Worm (Caenorhabditis elegans) whole organism, late embryonic: ENCODE results near the gene R03E9.2.

Experiments used
- C08G9.2 ChIP-seq: sonication (generic microtip); optimal IDR thresholded peaks from 2 replicates; lab custom pipeline; 2016; ENCODE audit warnings: mild to moderate bottlenecking, missing genetic modification characterization, moderate library complexity, missing compliant biosample characterization
- C38D4.7 ChIP-seq: fragments of 200-800 bp; sonication (Bioruptor generic); optimal IDR thresholded peaks from 2 replicates; lab custom pipeline; 2018; ENCODE audit warnings: mild to moderate bottlenecking, missing genetic modification characterization, moderate library complexity, missing compliant biosample characterization
- F13H6.1 ChIP-seq: sonication (generic microtip); optimal IDR thresholded peaks from 2 replicates; lab custom pipeline; 2016; ENCODE audit warnings: missing genetic modification characterization, missing compliant biosample characterization
- K09A11.1 ChIP-seq: sonication (generic microtip); optimal IDR thresholded peaks from 2 replicates; lab custom pipeline; 2017; ENCODE audit warnings: antibody characterized with exemption, mild to moderate bottlenecking, missing genetic modification characterization, missing compliant biosample characterization; ENCODE audit not compliant: insufficient read depth
- T23F11.4 ChIP-seq: fragments of 200-800 bp; sonication (Bioruptor generic); optimal IDR thresholded peaks from 2 replicates; lab custom pipeline; 2018; ENCODE audit warnings: mild to moderate bottlenecking, missing genetic modification characterization, missing compliant biosample characterization
- Y22D7AL.16 ChIP-seq: sonication (generic microtip); optimal IDR thresholded peaks from 2 replicates; lab custom pipeline; 2016; ENCODE audit warnings: missing genetic modification characterization, missing compliant biosample characterization
- ahr-1 ChIP-seq: sonication (generic microtip); optimal IDR thresholded peaks from 2 replicates; lab custom pipeline; 2016; ENCODE audit warnings: missing genetic modification characterization, missing compliant biosample characterization
- ceh-14 ChIP-seq: sonication (generic microtip); optimal IDR thresholded peaks from 2 replicates; lab custom pipeline; 2016; ENCODE audit warnings: missing genotype, missing genetic modification characterization, missing compliant biosample characterization
- ceh-18 ChIP-seq: sonication (generic microtip); optimal IDR thresholded peaks from 2 replicates; lab custom pipeline; 2016; ENCODE audit warnings: missing genetic modification characterization, missing compliant biosample characterization
- ceh-19 ChIP-seq: fragments of 200-800 bp; sonication (Bioruptor generic); optimal IDR thresholded peaks from 2 replicates; lab custom pipeline; 2018; ENCODE audit warnings: mild to moderate bottlenecking, missing genetic modification characterization, missing compliant biosample characterization
- ceh-2 ChIP-seq: sonication (generic microtip); optimal IDR thresholded peaks from 2 replicates; lab custom pipeline; 2016; ENCODE audit warnings: missing genotype, missing genetic modification characterization, missing compliant biosample characterization
- ceh-22 ChIP-seq: sonication (generic microtip); optimal IDR thresholded peaks from 2 replicates; lab custom pipeline; 2017; ENCODE audit warnings: missing biosample characterization, missing genetic modification characterization
- ceh-24 ChIP-seq: sonication (generic microtip); optimal IDR thresholded peaks from 2 replicates; lab custom pipeline; 2016; ENCODE audit warnings: mild to moderate bottlenecking, missing genetic modification characterization, missing compliant biosample characterization
- ceh-31 ChIP-seq: sonication (generic microtip); optimal IDR thresholded peaks from 2 replicates; lab custom pipeline; 2016; ENCODE audit warnings: missing genetic modification characterization, missing compliant biosample characterization
- ceh-48 ChIP-seq: sonication (generic microtip); optimal IDR thresholded peaks from 2 replicates; lab custom pipeline; 2016; ENCODE audit warnings: missing genetic modification characterization, inconsistent platforms, missing compliant biosample characterization
- ceh-9 ChIP-seq: sonication (generic microtip); optimal IDR thresholded peaks from 2 replicates; lab custom pipeline; 2016; ENCODE audit warnings: mild to moderate bottlenecking, missing genetic modification characterization, inconsistent platforms, missing compliant biosample characterization
- dve-1 ChIP-seq: sonication (generic microtip); optimal IDR thresholded peaks from 2 replicates; lab custom pipeline; 2017; ENCODE audit warnings: antibody characterized with exemption, mild to moderate bottlenecking, missing genetic modification characterization, missing compliant biosample characterization
- elt-2 ChIP-seq: sonication (generic microtip); optimal IDR thresholded peaks from 2 replicates; lab custom pipeline; 2016; ENCODE audit warnings: missing genetic modification reagents, missing genetic modification characterization, missing compliant biosample characterization
- eyg-1 ChIP-seq: sonication (generic microtip); optimal IDR thresholded peaks from 2 replicates; lab custom pipeline; 2016; ENCODE audit warnings: missing genotype, missing genetic modification characterization, missing compliant biosample characterization
- fax-1 ChIP-seq: sonication (generic microtip); optimal IDR thresholded peaks from 2 replicates; lab custom pipeline; 2016; ENCODE audit warnings: missing genotype, missing genetic modification characterization, missing compliant biosample characterization
- fkh-6 ChIP-seq: sonication (generic microtip); optimal IDR thresholded peaks from 2 replicates; lab custom pipeline; 2016; ENCODE audit warnings: missing genetic modification characterization, missing compliant biosample characterization
- gmeb-2 ChIP-seq: sonication (generic microtip); optimal IDR thresholded peaks from 2 replicates; lab custom pipeline; 2016; ENCODE audit warnings: missing genetic modification characterization, inconsistent platforms, missing compliant biosample characterization
- hlh-13 ChIP-seq: fragments of 200-800 bp; sonication (Bioruptor generic); optimal IDR thresholded peaks from 2 replicates; lab custom pipeline; 2018; ENCODE audit warnings: mild to moderate bottlenecking, missing genetic modification characterization, missing compliant biosample characterization
- hlh-30 ChIP-seq: sonication (generic microtip); optimal IDR thresholded peaks from 2 replicates; lab custom pipeline; 2017; ENCODE audit warnings: antibody characterized with exemption, missing genetic modification characterization, missing compliant biosample characterization; ENCODE audit not compliant: insufficient read depth
- hlh-8 ChIP-seq: sonication (generic microtip); optimal IDR thresholded peaks from 2 replicates; lab custom pipeline; 2016; ENCODE audit warnings: missing genotype, missing genetic modification characterization, missing compliant biosample characterization
- lin-11 ChIP-seq: fragments of 200-800 bp; sonication (Bioruptor generic); optimal IDR thresholded peaks from 2 replicates; lab custom pipeline; 2018; ENCODE audit warnings: mild to moderate bottlenecking, missing genetic modification characterization, missing compliant biosample characterization
- madf-2 ChIP-seq: sonication (generic microtip); optimal IDR thresholded peaks from 2 replicates; lab custom pipeline; 2017; ENCODE audit warnings: missing genetic modification characterization, missing compliant biosample characterization
- nfya-1 ChIP-seq: sonication (generic microtip); optimal IDR thresholded peaks from 2 replicates; lab custom pipeline; 2017; ENCODE audit warnings: missing genetic modification characterization, mild to moderate bottlenecking, missing compliant biosample characterization, antibody characterized with exemption, moderate library complexity
- nhr-11 ChIP-seq: fragments of 150-350 bp; optimal IDR thresholded peaks from 2 replicates; lab custom pipeline; 2014; ENCODE audit warnings: missing biosample characterization, missing genetic modification characterization
- npax-4 ChIP-seq: sonication (generic microtip); optimal IDR thresholded peaks from 2 replicates; lab custom pipeline; 2016; ENCODE audit warnings: missing genetic modification characterization, missing compliant biosample characterization
- odd-2 ChIP-seq: sonication (generic microtip); optimal IDR thresholded peaks from 2 replicates; lab custom pipeline; 2017; ENCODE audit warnings: antibody characterized with exemption, mild to moderate bottlenecking, missing genetic modification characterization, missing compliant biosample characterization
- pag-3 ChIP-seq: sonication (generic microtip); optimal IDR thresholded peaks from 2 replicates; lab custom pipeline; 2016; ENCODE audit warnings: missing compliant biosample characterization, missing genetic modification characterization, borderline replicate concordance
- pat-9 ChIP-seq: fragments of 200-800 bp; sonication (Bioruptor generic); optimal IDR thresholded peaks from 2 replicates; lab custom pipeline; 2018; ENCODE audit warnings: mild to moderate bottlenecking, missing genetic modification characterization, moderate library complexity, missing compliant biosample characterization
- pax-1 ChIP-seq: fragments of 150-350 bp; optimal IDR thresholded peaks from 2 replicates; lab custom pipeline; 2014; ENCODE audit warnings: missing biosample characterization, missing genetic modification characterization
- pha-2 ChIP-seq: sonication (generic microtip); optimal IDR thresholded peaks from 2 replicates; lab custom pipeline; 2017; ENCODE audit warnings: mild to moderate bottlenecking, missing genetic modification characterization, missing compliant biosample characterization
- rnt-1 ChIP-seq: sonication (generic microtip); optimal IDR thresholded peaks from 2 replicates; lab custom pipeline; 2016; ENCODE audit warnings: missing genetic modification characterization, missing compliant biosample characterization
- sdc-2 ChIP-seq: sonication (generic microtip); optimal IDR thresholded peaks from 2 replicates; lab custom pipeline; 2016; ENCODE audit warnings: missing genotype, missing genetic modification characterization, missing compliant biosample characterization
- sox-2 ChIP-seq: fragments of 200-800 bp; sonication (Bioruptor generic); IDR thresholded peaks from 2 replicates; pipeline ENCODE4 v1.3.6; 2022; ENCODE audit warnings: missing genetic modification reagents, missing genetic modification characterization, missing compliant biosample characterization
- sox-4 ChIP-seq: sonication (generic microtip); optimal IDR thresholded peaks from 2 replicates; lab custom pipeline; 2017; ENCODE audit warnings: mild to moderate bottlenecking, missing genetic modification characterization, inconsistent platforms, missing compliant biosample characterization
- tbx-2 ChIP-seq: sonication (generic microtip); optimal IDR thresholded peaks from 2 replicates; lab custom pipeline; 2016; ENCODE audit warnings: missing genetic modification characterization, missing compliant biosample characterization
- unc-3 ChIP-seq, 2 experiments: fragments of 200-800 bp in 1 of 2; sonication (Bioruptor generic) in 1 of 2; sonication (generic microtip) in 1 of 2; conservative IDR thresholded peaks in 1 of 2; optimal IDR thresholded peaks in 1 of 2; 2 replicates each; pipeline versions ENCODE4 v1.3.6 to Lab custom; 2016 to 2022; ENCODE audit warnings: missing compliant biosample characterization in 2 of 2, missing genetic modification characterization in 2 of 2, missing genetic modification reagents in 1 of 2
- unc-42 ChIP-seq: sonication (generic microtip); optimal IDR thresholded peaks from 2 replicates; lab custom pipeline; 2016; ENCODE audit warnings: missing genotype, missing genetic modification characterization, missing compliant biosample characterization
- unc-55 ChIP-seq: sonication (generic microtip); optimal IDR thresholded peaks from 2 replicates; lab custom pipeline; 2017; ENCODE audit warnings: missing biosample characterization, missing genetic modification reagents, missing genetic modification characterization
- ztf-16 ChIP-seq: sonication (generic microtip); optimal IDR thresholded peaks from 2 replicates; lab custom pipeline; 2017; ENCODE audit warnings: missing genetic modification characterization, missing compliant biosample characterization

R03E9.2 gene

DNA sequence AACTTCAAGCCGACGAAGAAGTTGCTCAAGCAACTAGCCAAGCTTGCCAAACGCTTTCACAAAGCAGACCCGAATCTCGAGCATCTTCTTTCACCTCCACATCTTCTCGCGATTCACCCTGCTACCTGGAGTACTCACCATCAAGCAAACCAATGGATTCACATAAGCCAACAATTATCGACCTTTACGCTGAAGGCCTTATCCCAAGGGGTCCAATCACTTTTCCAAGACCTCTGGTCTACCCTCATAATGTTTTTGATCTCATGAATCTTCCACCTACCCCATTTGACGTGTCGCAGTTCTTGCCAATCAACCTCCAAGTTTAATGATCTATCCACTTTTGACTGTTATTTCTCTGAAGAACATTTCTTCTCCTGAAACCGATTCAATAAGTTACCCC, 10.2 kb upstream of the R03E9.2 start:
- TF ChIP-seq hlh-8 (tag; lab: Kevin White, UChicago) (no peak), elt-2 (tag; lab: Kevin White, UChicago) (no peak), madf-2 (no peak), sox-2 (GFP tag; lab: Robert Waterston, UW) (no peak), lin-11 (no peak), Y22D7AL.16 (tag; lab: Kevin White, UChicago) (no peak), unc-42 (tag; lab: Kevin White, UChicago) (no peak), ceh-24 (tag; lab: Kevin White, UChicago) (no peak), gmeb-2 (tag; lab: Kevin White, UChicago) (no peak), hlh-13 (GFP tag; lab: Kevin White, UChicago) (no peak), C38D4.7 (GFP tag; lab: Kevin White, UChicago) (no peak), ceh-18 (tag; lab: Kevin White, UChicago) (no peak), ceh-9 (tag; lab: Kevin White, UChicago) (no peak), ceh-19 (GFP tag; lab: Kevin White, UChicago) (no peak), unc-3 (GFP tag; conservative IDR thresholded peaks at IDR 0.05; lab: Robert Waterston, UW) (no peak), unc-3 (tag; optimal IDR thresholded peaks at IDR 0.05; lab: Kevin White, UChicago) (no peak), nhr-11 (tag; lab: Kevin White, UChicago) (no peak)

DNA sequence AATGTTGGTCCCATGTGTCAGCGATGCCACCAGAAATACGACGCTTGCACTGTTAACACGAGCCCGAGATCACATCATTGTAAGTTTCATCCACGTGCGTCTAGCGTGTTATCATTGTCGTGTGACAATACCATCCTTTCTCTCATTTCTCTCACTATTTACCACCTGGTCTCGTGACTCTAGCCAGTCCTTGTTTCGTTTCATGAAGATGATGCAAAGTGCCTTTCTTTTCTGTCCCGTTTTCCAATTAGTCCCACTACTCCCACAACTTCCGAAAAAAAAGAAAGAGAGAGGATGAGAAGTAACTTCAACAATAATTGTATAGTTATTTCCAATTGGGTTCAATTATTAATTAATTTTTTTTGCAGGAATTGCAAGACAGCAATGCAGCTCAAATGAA, 9.8 kb upstream of the R03E9.2 start:
- TF ChIP-seq gmeb-2 (tag; lab: Kevin White, UChicago) (no peak), nfya-1 (tag; lab: Kevin White, UChicago) (no peak), unc-3 (GFP tag; conservative IDR thresholded peaks at IDR 0.05; lab: Robert Waterston, UW) (no peak), unc-3 (tag; optimal IDR thresholded peaks at IDR 0.05; lab: Kevin White, UChicago) (no peak), sox-4 (no peak), ceh-48 (no peak), hlh-30 (peak; percentile 78), nhr-11 (tag; lab: Kevin White, UChicago) (no peak), odd-2 (no peak), pat-9 (tag; lab: Kevin White, UChicago) (no peak), dve-1 (tag; lab: Kevin White, UChicago) (no peak), ztf-16 (tag; lab: Kevin White, UChicago) (no peak), ceh-31 (tag; lab: Kevin White, UChicago) (peak; percentile 7), pag-3 (no peak), unc-42 (tag; lab: Kevin White, UChicago) (no peak), T23F11.4 (GFP tag; lab: Kevin White, UChicago) (no peak), tbx-2 (no peak), ceh-18 (tag; lab: Kevin White, UChicago) (peak; percentile 23)

DNA sequence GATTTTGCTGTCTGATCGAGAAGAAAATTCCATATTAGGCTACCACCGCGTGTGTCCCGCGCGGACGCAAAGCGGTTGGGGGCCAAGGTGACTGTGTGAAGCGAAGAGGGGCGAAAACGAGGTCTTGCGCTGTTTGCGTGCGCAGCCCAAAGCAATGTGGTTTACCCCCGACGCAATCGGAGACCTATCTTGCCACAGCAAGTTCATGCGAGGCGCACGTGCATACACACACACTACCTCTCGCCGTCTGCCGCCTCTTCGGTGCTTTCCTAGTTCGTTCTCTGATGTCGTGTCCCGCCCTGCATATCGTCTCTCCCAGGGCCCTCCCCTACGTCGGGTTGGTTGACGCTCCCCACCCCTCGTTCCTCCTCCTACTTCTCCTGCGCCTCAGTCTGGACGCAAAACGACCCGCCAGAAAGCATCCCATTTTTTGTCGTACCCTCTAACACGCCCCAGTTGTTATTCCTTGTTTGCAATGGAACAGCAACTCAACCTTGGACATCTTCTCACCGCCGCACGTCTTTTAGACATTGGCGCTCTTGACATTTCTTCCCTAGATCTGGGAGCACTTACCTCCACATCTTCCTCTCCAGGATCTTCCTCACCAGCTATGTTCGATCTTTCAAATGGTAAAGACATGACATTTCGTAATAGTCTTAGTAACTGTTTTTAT, 9.0 kb upstream of the R03E9.2 start, which contains the start of gene mdl-1:
TSS of gene mdl-1 (plus strand) at position 341 of the 673 bp plus-strand sequence.
- TF ChIP-seq fax-1 (no peak), K09A11.1 (tag; lab: Kevin White, UChicago) (peak; percentile 45), eyg-1 (tag; lab: Kevin White, UChicago) (peak; percentile 69), gmeb-2 (tag; lab: Kevin White, UChicago) (no peak), dve-1 (tag; lab: Kevin White, UChicago) (peak; percentile 86), F13H6.1 (tag; lab: Kevin White, UChicago) (peak; percentile 54), lin-11 (peak; percentile 21), sdc-2 (tag; lab: Kevin White, UChicago) (peak; percentile 63), ahr-1 (peak; percentile 6), fkh-6 (tag; lab: Kevin White, UChicago) (no peak), hlh-30 (peak; percentile 89), C38D4.7 (GFP tag; lab: Kevin White, UChicago) (peak; percentile 23), nfya-1 (tag; lab: Kevin White, UChicago) (peak; percentile 78), ceh-2 (tag; lab: Kevin White, UChicago) (peak; percentile 32), unc-42 (tag; lab: Kevin White, UChicago) (peak; percentile 48), ceh-9 (tag; lab: Kevin White, UChicago) (no peak), ceh-14 (tag; lab: Kevin White, UChicago) (peak; percentile 63), npax-4 (tag; lab: Kevin White, UChicago) (no peak), ceh-19 (GFP tag; lab: Kevin White, UChicago) (peak; percentile 87), ceh-31 (tag; lab: Kevin White, UChicago) (peak; percentile 79), pha-2 (tag; lab: Kevin White, UChicago) (peak; percentile 76), C08G9.2 (tag; lab: Kevin White, UChicago) (peak; percentile 33), pax-1 (peak; percentile 3), ceh-22 (tag; lab: Kevin White, UChicago) (no peak), ceh-18 (tag; lab: Kevin White, UChicago) (peak; percentile 88), ztf-16 (tag; lab: Kevin White, UChicago) (peak; percentile 2), pat-9 (tag; lab: Kevin White, UChicago) (peak; percentile 56), elt-2 (tag; lab: Kevin White, UChicago) (peak; percentile 74), rnt-1 (tag; lab: Kevin White, UChicago) (peak; percentile 97), unc-55 (GFP tag; lab: Kevin White, UChicago) (peak; percentile 81)
